Fruit fly (Drosophila melanogaster): ENCODE results near the gene Polr2A.
A peak's percentile ranks its signal among the peaks of the same experiment; 100 is the strongest.

The Polr2A gene

DNA sequence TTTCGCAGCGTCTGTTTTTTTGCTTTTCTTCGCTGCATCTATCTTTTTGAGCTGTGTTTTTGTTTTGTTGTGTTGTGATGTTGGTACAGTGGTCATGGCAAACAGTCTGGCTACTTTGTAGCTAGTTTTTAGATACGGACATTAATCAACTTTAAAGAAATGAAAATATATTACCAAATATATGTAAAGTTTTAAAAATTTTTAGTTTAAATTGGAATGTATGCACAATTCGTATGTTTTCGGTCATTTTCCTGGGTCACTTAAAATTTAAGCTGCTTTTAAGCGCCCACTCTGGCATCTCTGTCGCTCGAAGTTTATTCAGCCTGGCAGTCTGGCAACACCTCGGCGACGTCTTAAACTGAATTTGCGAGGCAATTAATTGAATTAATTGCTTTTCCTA lies 6.4 kb upstream of the Polr2A start, which contains the start of gene CG11695 (continued):
- TF ChIP-seq sr (GFP tag; IDR thresholded peaks at IDR 0.05) (no peak), Tbp (GFP tag; optimal IDR thresholded peaks at IDR 0.05) (no peak), dysf (GFP tag; IDR thresholded peaks at IDR 0.05) (peak; percentile 76), CG2129 (GFP tag; IDR thresholded peaks at IDR 0.05; ENCODE audit: partially characterized antibody) (no peak), tx (GFP tag; optimal IDR thresholded peaks at IDR 0.05) (peak; percentile 15), CG12391 (tag; optimal IDR thresholded peaks at IDR 0.05) (peak; percentile 81), CG10565 (GFP tag; optimal IDR thresholded peaks at IDR 0.05) (no peak), CG8290 (GFP tag; optimal IDR thresholded peaks at IDR 0.05) (peak; percentile 69), CG8290 (tag; optimal IDR thresholded peaks at IDR 0.05) (peak in 1 of 2 experiments; percentile 15), CG8281 (tag; optimal IDR thresholded peaks at IDR 0.05) (peak; percentile 12), pzg (GFP tag; optimal IDR thresholded peaks at IDR 0.05) (peak; percentile 48), zen2 (GFP tag; IDR thresholded peaks at IDR 0.05; ENCODE audit: partially characterized antibody) (no peak), CG32772 (GFP tag; IDR thresholded peaks at IDR 0.05) (no peak), grau (tag; optimal IDR thresholded peaks at IDR 0.05) (peak; percentile 77), kni (GFP tag; optimal IDR thresholded peaks at IDR 0.05) (no peak), vnd (GFP tag; IDR thresholded peaks at IDR 0.05; ENCODE audit: partially characterized antibody) (no peak), sqz (GFP tag; optimal IDR thresholded peaks at IDR 0.05) (no peak), Bgb (GFP tag; IDR thresholded peaks at IDR 0.05; ENCODE audit: partially characterized antibody) (no peak), CG10959 (GFP tag; IDR thresholded peaks at IDR 0.05) (no peak), ken (GFP tag; IDR thresholded peaks at IDR 0.05) (0 out of 3 replicates have a peak, but pooled peaks have one; percentile 18), CG11456 (GFP tag; IDR thresholded peaks at IDR 0.05) (peak; percentile 59; the same call in 1 of the 3 replicates), Sry-β (GFP tag; optimal IDR thresholded peaks at IDR 0.05) (peak; percentile 95), CG15073 (GFP tag; optimal IDR thresholded peaks at IDR 0.05) (no peak), CG1602 (GFP tag; optimal IDR thresholded peaks at IDR 0.05) (peak; percentile 60), ap (GFP tag; IDR thresholded peaks at IDR 0.05) (0 out of 2 replicates have a peak, but pooled peaks have one; percentile 7), CG13123 (GFP tag; optimal IDR thresholded peaks at IDR 0.05) (no peak), CG16815 (GFP tag; optimal IDR thresholded peaks at IDR 0.05) (peak; percentile 39), fd96Cb (tag; optimal IDR thresholded peaks at IDR 0.05) (peak; percentile 49), insv (GFP tag; optimal IDR thresholded peaks at IDR 0.05) (peak in 1 of 2 experiments; percentile 0), wdn (GFP tag; IDR thresholded peaks at IDR 0.05) (peak; percentile 45; the same call in 1 of the 2 replicates), CG9932 (GFP tag; IDR thresholded peaks at IDR 0.05) (peak; percentile 80), CG13894 (tag; optimal IDR thresholded peaks at IDR 0.05) (peak; percentile 80), HHEX (GFP tag; optimal IDR thresholded peaks at IDR 0.05) (peak; percentile 18), tio (GFP tag; optimal IDR thresholded peaks at IDR 0.05) (no peak), Hey (tag; optimal IDR thresholded peaks at IDR 0.05) (no peak), CG30020 (tag; optimal IDR thresholded peaks at IDR 0.05) (peak; percentile 52), CG11504 (tag; optimal IDR thresholded peaks at IDR 0.05) (peak; percentile 76), trh (GFP tag; optimal IDR thresholded peaks at IDR 0.05) (peak; percentile 35), CG1603 (tag; optimal IDR thresholded peaks at IDR 0.05) (peak; percentile 51), D19A (tag; optimal IDR thresholded peaks at IDR 0.05) (peak; percentile 34), CG12236 (GFP tag; optimal IDR thresholded peaks at IDR 0.05) (no peak), pum (GFP tag; optimal IDR thresholded peaks at IDR 0.05) (peak; percentile 40), zf30C (GFP tag; optimal IDR thresholded peaks at IDR 0.05) (no peak), gsb (GFP tag; IDR thresholded peaks at IDR 0.05) (no peak), CG10147 (GFP tag; optimal IDR thresholded peaks at IDR 0.05) (peak; percentile 71), ro (GFP tag; IDR thresholded peaks at IDR 0.05) (no peak), Dek (tag; optimal IDR thresholded peaks at IDR 0.05) (peak; percentile 64), chn (GFP tag; optimal IDR thresholded peaks at IDR 0.05) (peak; percentile 57), CG4820 (GFP tag; optimal IDR thresholded peaks at IDR 0.05) (peak; percentile 48), CG9876 (GFP tag; optimal IDR thresholded peaks at IDR 0.05) (peak; percentile 0), org-1 (GFP tag; optimal IDR thresholded peaks at IDR 0.05) (no peak)

Data from whole organism, embryonic.